Worm (Caenorhabditis elegans) whole organism, L4 larva: ENCODE data around the gene nep-3.

Experiments
- ama-1 ChIP-seq: fragments of 150-350 bp; optimal IDR thresholded peaks from 2 replicates; lab custom pipeline; 2014; ENCODE audit warnings: inconsistent platforms, mixed read lengths
- ceh-62 ChIP-seq: sonication (generic microtip); optimal IDR thresholded peaks from 2 replicates; lab custom pipeline; 2017; ENCODE audit warnings: missing biosample characterization, missing genetic modification characterization
- dpl-1 ChIP-seq: fragments of 150-350 bp; optimal IDR thresholded peaks from 2 replicates; lab custom pipeline; 2014; ENCODE audit warnings: missing biosample characterization, missing genetic modification reagents, missing genetic modification characterization
- nhr-28 ChIP-seq: fragments of 150-350 bp; optimal IDR thresholded peaks from 2 replicates; lab custom pipeline; 2014; ENCODE audit warnings: missing biosample characterization, missing genetic modification characterization
- nhr-41 ChIP-seq: fragments of 200-800 bp; sonication (Bioruptor generic); IDR thresholded peaks from 2 replicates; pipeline ENCODE4 v1.3.6; 2022; ENCODE audit warnings: missing genetic modification reagents, missing genetic modification characterization, missing compliant biosample characterization
- nhr-6 ChIP-seq: fragments of 150-350 bp; optimal IDR thresholded peaks from 2 replicates; lab custom pipeline; 2014; ENCODE audit warnings: missing biosample characterization, missing genetic modification characterization
- skn-1 ChIP-seq: fragments of 150-350 bp; optimal IDR thresholded peaks from 2 replicates; lab custom pipeline; 2014; ENCODE audit warnings: missing biosample characterization, missing genetic modification characterization
- snpc-4 ChIP-seq: fragments of 150-350 bp; optimal IDR thresholded peaks from 2 replicates; lab custom pipeline; 2014; ENCODE audit warnings: missing biosample characterization, missing genetic modification characterization

ce11 chrII:3827801-3828200 is 49.2 kb downstream of the nep-3 start, which contains the start of gene F54D10.8:
- no peak for TF ChIP-seq skn-1 (tag; lab: Kevin White, UChicago)
- no peak for TF ChIP-seq ama-1 (lab: Kevin White, UChicago)
- no peak for TF ChIP-seq nhr-41 (GFP tag; lab: Robert Waterston, UW)
- TF ChIP-seq snpc-4 (tag; lab: Kevin White, UChicago) = no peak
- TF ChIP-seq ceh-62 (tag; lab: Kevin White, UChicago) = no peak
- no peak for TF ChIP-seq nhr-28 (tag; lab: Kevin White, UChicago)
- no peak for TF ChIP-seq dpl-1 (GFP tag; lab: Kevin White, UChicago)
- TF ChIP-seq nhr-6 = no peak
